Worm (Caenorhabditis elegans): ENCODE data around the gene srx-29.
"Not testable (repeated sequence)": the region's sequence is repeated elsewhere in the genome, so short reads cannot be mapped to it uniquely, and the experiment has no call there.

DNA sequence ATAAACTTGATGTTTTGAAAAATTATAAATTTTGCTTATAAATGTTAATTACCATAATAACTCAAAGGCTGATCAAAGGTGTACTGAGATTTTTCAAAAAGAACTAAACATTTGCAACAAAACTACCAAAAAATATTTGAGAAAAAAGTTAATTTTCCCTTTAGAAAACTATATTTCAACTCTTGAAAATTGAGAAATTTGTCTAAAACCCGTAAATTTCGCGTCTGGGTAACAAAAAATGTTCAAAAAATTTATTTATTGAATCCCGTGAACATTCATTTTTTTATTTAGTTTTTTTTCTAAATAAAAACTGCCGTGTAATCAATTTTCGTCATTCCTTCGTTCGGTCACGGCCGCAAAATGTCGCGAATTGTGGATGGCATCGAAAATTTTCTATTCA lies 27.9 kb downstream of the srx-29 start, which contains the start of gene K06B4.15:
- TF ChIP-seq unc-62 (GFP tag; optimal IDR thresholded peaks at IDR 0.05); nhr-76 (tag; optimal IDR thresholded peaks at IDR 0.05); snpc-4 (tag; optimal IDR thresholded peaks at IDR 0.05): not testable (repeated sequence)

All from whole organism, mixed stage, embryonic.